Fruit fly (Drosophila melanogaster) whole organism: ENCODE measurements around the gene CG12985.

Experiments used
- CG8478 ChIP-seq: fragments of >200 bp; optimal IDR thresholded peaks from 2 replicates; lab custom pipeline; 2018; ENCODE audit warnings: inconsistent platforms
- Dll ChIP-seq: fragments of >200 bp; optimal IDR thresholded peaks from 2 replicates; lab custom pipeline; 2017
- EcR ChIP-seq, 2 experiments: fragments of >200 bp; optimal IDR thresholded peaks; 2 replicates each; lab custom pipeline; 2017; ENCODE audit warnings: missing biosample characterization in 2 of 2, missing genetic modification characterization in 2 of 2, missing genetic modification reagents in 2 of 2
- pan ChIP-seq: fragments of >200 bp; optimal IDR thresholded peaks from 2 replicates; lab custom pipeline; 2017
- psq ChIP-seq: fragments of >200 bp; optimal IDR thresholded peaks from 2 replicates; lab custom pipeline; 2017
- usp ChIP-seq: fragments of >200 bp; optimal IDR thresholded peaks from 2 replicates; lab custom pipeline; 2017; ENCODE audit warnings: missing biosample characterization, missing genetic modification characterization, mixed read lengths

The CG12985 gene

DNA sequence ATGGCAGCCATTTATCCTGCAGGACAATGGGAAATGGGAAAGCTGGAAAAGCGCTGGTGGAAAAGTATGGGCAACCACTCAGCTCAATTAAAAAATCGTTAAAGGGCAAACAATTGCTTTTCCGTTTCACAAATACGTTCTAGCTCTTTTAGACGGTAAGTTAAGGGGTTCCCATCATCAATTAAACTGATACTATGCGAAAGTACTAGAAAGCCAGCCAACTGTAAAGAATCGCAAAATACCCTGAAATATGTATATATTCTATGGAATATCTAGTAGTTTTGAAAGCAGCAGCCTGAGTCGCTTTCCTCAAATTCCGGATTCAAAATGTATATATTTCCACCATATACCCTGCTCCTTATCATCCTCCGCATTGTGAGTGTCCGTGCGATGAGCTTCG lies at the start of gene CG12985:
TSS of gene CG12985 (plus strand) at position 301 of the 400 bp plus-strand sequence.
- no peak for TF ChIP-seq pan
- no peak for TF ChIP-seq Dll (lab: Kevin White, UChicago)
- no peak for TF ChIP-seq CG8478
- no peak for TF ChIP-seq EcR (GFP tag; optimal IDR thresholded peaks at IDR 0.05; lab: Kevin White, UChicago)
- TF ChIP-seq psq (lab: Kevin White, UChicago): no peak
- TF ChIP-seq usp (GFP tag; lab: Kevin White, UChicago): no peak

DNA sequence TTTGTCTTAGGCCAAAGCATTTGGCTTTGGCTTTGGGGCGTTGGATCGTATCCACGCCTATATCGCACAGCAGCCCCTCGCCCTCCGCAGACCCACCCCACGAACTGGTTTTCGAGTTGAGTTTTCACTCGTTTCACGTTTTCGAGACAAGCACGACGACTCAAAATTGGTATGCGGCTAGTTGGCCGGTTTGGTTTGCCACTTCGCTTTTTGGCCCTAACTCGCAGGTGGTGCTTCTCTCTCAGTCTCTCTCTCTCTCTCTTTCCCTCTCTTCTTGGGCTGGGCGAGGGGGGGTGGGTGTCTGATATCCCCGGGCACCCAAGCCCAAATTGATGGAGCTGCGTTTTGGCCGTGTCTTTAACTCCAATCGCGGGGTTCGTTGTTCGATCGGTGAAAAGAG lies 49.5 kb upstream of the CG12985 start:
- TF ChIP-seq CG8478 (no peak), psq (lab: Kevin White, UChicago) (no peak), EcR (GFP tag; optimal IDR thresholded peaks at IDR 0.05; lab: Kevin White, UChicago) (peak in 1 of 2 experiments; percentile 5)

DNA sequence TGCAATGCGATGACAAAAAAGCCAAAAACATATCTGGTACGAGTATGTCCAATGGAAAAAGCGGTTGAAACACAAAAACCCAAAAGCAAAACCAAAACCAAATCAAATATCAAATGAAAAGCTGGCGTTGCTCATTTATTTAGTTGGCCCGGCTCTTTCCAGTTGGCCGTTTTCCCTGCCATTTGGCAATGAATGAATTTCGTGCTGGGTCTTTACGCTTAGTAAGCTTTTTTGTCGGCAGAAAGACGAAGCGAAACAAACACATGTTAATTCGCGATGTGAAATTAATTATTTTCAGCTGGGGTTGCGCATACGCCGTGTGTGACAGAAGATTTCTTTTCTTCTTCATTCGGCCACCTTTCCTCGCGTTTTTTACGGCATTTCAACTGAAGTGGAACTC lies 48.8 kb upstream of the CG12985 start:
- no peak for TF ChIP-seq psq (lab: Kevin White, UChicago)
- no peak for TF ChIP-seq Dll (lab: Kevin White, UChicago)
- no peak for TF ChIP-seq usp (GFP tag; lab: Kevin White, UChicago)
- no peak for TF ChIP-seq EcR (GFP tag; optimal IDR thresholded peaks at IDR 0.05; lab: Kevin White, UChicago)
- TF ChIP-seq pan: no peak
- no peak for TF ChIP-seq CG8478

DNA sequence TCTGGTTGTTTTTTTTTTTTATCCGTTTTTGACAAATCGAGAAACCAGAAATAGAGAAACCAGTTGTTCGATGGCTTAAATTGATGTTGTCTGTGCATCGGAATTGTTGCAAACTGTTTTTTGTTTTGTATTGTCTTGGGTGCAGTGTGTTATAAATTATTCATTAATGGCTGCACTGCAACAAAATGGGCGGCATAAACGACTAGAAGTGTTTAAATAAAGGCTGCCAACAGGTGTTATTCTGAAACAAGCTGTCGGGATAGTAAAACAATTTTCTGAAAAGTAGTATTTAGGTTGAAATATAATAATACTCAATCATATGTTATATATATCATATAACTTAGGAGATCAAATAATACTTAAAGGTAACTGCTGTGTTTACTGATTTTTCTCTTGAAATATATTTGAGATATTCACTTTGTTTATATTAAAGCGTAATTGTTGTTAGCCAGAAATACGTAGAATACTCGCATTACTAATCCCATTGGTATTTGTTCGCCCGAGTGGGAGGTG lies 47.0 kb upstream of the CG12985 start:
- no peak for TF ChIP-seq Dll (lab: Kevin White, UChicago)
- no peak for TF ChIP-seq psq (lab: Kevin White, UChicago)
- no peak for TF ChIP-seq CG8478
- TF ChIP-seq EcR (GFP tag; optimal IDR thresholded peaks at IDR 0.05; lab: Kevin White, UChicago): no peak
- no peak for TF ChIP-seq pan
- no peak for TF ChIP-seq usp (GFP tag; lab: Kevin White, UChicago)

DNA sequence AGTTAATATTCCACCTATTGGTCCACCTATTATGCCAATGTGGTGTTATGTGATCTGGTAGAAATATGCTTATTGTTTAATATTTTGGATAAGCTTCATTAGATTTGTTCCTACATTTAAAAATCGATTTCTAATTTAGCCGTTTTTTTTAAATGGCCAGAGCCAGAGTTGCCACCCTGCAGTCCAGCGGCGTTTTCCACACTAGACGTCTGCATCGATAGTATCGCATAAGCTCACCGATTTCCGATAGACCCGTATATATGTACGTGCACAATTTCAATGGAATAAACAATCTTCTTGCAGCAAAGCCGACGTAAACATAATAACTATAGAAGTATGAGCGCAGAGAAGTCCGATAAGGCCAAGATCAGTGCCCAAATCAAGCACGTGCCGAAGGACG lies 41.6 kb upstream of the CG12985 start, which contains the start of gene Taf9:
TSS of gene Taf9 (plus strand) at position 239 of the 400 bp plus-strand sequence.
- TF ChIP-seq usp (GFP tag; lab: Kevin White, UChicago) (no peak), psq (lab: Kevin White, UChicago) (no peak), Dll (lab: Kevin White, UChicago) (no peak), pan (no peak), EcR (GFP tag; optimal IDR thresholded peaks at IDR 0.05; lab: Kevin White, UChicago) (no peak), CG8478 (no peak)

DNA sequence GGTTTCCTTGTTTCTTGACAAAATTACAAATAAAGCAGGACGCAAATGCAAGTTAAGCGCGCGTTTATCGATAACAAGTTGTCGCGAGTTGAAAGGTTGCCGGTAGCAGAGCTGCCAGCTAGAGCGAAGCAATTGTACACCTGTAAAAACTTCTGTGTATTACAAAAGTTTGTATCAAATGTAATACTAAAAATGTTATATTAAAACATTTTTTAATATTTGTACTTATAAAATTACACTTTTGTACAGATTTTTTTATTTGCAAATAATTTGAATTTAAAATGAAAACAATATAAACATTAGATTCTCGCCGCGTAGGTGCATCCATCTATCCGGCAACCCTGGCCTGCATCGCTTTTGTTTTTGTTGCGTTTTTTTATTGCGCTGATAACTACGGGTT lies 38.9 kb upstream of the CG12985 start, which contains the start of the genes CG8142 and Ucp4A:
TSS of gene CG8142 (minus strand) at position 82 of the 400 bp plus-strand sequence.
TSS of gene Ucp4A (plus strand) at position 327 of the 400 bp plus-strand sequence.
- no peak for TF ChIP-seq psq (lab: Kevin White, UChicago)
- TF ChIP-seq pan: no peak
- no peak for TF ChIP-seq EcR (GFP tag; optimal IDR thresholded peaks at IDR 0.05; lab: Kevin White, UChicago)
- TF ChIP-seq CG8478: no peak
- TF ChIP-seq Dll (lab: Kevin White, UChicago): no peak

DNA sequence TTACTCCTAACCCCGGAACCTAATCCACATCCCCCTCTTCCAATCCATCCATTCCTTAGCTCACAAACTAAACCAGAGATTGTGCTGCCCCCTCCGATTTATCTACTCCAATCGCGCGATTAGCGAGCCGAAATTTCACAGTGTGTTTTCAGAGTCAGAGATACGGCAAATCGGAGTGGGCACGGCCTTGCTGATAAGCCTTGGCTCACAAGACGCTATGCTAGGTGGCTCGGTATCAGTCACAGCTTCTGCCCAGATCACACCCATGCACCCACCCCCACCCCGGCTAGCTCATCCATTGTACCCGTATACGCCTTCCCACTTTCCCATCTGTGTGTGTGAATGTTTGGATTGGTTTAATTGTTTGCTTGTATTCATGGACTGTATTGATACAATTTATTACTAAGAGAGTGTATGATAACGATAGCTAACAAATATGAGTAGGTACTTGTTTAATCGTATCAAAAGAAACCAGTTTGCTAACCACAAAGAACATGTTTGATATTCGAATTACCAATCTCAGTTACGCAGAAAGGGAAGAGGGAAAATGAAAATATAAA lies 37.6 kb upstream of the CG12985 start:
- TF ChIP-seq usp (GFP tag; lab: Kevin White, UChicago) (no peak), Dll (lab: Kevin White, UChicago) (no peak), CG8478 (no peak), psq (lab: Kevin White, UChicago) (no peak)

DNA sequence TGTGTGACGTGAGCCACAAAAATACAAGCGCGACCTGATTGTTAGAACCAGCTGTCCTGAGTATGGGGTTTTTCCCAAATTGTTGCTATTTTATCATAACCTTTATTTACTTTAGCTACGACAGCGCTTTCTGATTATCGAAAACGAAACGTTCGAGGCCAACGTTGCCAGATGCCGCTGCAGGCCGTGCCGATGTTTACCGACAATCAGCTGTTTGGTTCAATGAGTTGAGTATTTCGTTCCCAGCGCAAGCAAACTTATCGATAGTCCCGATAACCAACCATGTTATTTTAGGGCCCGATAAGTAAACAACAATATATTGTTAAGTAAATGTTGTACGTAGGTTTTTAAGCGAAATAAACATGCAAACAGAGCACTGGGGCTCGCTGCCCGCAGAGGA lies 33.3 kb upstream of the CG12985 start, which contains the start of the genes CG15814 and Spt7:
TSS of gene CG15814 (minus strand) at position 164 of the 400 bp plus-strand sequence.
TSS of gene Spt7 (plus strand) at position 282 of the 400 bp plus-strand sequence.
- no peak for TF ChIP-seq EcR (GFP tag; optimal IDR thresholded peaks at IDR 0.05; lab: Kevin White, UChicago)
- no peak for TF ChIP-seq Dll (lab: Kevin White, UChicago)
- TF ChIP-seq psq (lab: Kevin White, UChicago): no peak
- TF ChIP-seq CG8478: no peak
- TF ChIP-seq usp (GFP tag; lab: Kevin White, UChicago): no peak
- TF ChIP-seq pan: no peak

DNA sequence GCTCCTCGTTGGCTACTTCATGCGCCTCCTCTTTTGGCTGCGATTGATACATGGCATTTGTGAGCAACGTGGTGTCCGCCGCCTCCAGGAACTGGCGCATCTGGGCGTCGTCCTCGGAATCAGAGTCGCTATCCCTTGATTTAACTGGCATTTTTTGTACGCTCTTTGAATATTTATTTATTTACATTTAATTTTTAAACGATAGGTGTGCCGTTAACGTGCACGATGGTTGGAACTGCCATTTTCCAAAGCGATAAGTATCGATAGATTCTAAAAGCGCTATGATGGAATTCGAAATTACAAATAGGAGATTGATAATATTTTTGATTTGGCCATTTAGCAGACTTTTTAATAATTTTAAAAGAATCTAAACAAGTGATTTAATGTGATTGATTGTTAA lies 31.1 kb upstream of the CG12985 start, which contains the start of gene CG32554:
TSS of gene CG32554 (minus strand) at position 229 of the 400 bp plus-strand sequence.
- TF ChIP-seq psq (lab: Kevin White, UChicago) (no peak), pan (no peak), usp (GFP tag; lab: Kevin White, UChicago) (no peak), EcR (GFP tag; optimal IDR thresholded peaks at IDR 0.05; lab: Kevin White, UChicago) (no peak), Dll (lab: Kevin White, UChicago) (no peak), CG8478 (no peak)

DNA sequence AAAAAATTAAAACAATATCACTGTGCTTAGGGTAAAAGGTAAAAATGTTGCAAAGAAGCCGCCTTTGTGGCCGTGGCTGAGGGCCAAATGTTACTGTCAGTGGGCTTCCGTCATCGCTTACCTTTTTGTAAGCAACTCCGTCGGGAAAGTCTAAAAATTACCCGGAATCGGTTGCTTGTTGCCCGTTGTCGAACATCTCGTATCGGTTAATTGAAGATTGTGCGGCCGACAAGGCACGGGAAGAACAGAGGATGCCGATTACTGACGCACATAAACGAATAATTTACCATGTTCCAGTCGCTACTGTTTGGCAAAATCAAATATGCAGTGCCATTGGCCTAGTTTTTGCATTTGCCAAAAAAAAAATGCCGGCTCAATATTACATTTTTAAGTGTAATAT lies 27.5 kb upstream of the CG12985 start, which contains the start of gene Mco4:
TSS of gene Mco4 (minus strand) at position 101 of the 400 bp plus-strand sequence.
- TF ChIP-seq pan (no peak), usp (GFP tag; lab: Kevin White, UChicago) (no peak), Dll (lab: Kevin White, UChicago) (no peak), EcR (GFP tag; optimal IDR thresholded peaks at IDR 0.05; lab: Kevin White, UChicago) (no peak), CG8478 (no peak), psq (lab: Kevin White, UChicago) (no peak)

DNA sequence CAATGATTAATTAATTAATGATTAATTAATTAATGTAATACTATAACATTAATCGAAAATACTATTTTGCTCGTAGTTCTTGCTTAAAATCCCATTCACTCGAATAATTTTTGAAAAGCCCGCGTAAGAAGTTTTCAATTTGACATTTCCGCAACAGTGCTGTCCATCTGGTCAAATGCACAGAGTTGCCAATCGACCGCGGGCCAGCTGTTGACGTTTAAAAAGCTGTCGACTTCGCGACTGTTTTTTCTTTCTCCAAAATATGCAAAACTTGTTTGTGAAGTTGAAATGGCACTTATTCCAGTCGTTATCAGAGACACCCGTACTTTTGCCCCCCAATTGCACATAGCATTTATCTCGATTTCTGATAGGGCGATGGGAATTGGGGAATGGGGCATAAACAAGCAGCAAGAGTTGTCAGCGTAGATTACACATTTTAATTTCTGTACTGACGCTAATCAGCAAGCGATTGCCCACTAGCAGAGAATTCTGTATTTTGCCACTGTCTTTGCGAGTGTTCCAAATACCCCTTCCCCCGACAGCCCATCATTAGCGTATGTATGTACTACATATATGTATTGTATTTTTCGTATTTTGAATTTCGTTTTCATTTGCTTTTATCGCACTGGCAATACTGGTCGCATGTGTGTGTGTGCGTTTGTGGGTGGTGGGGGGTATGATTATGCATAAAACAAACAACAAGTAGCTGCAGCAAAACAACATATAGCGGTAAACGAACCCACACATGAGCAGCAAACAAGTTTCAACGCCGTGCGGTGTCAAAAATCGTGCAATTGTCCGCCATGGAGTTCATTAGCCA lies 26.9 kb upstream of the CG12985 start, which contains the start of gene Srx:
TSS of gene Srx (plus strand) at position 517 of the 820 bp plus-strand sequence.
- TF ChIP-seq Dll (lab: Kevin White, UChicago) (no peak), EcR (GFP tag; optimal IDR thresholded peaks at IDR 0.05; lab: Kevin White, UChicago) (no peak), usp (GFP tag; lab: Kevin White, UChicago) (no peak), pan (no peak), CG8478 (no peak), psq (lab: Kevin White, UChicago) (no peak)
